Worm (Caenorhabditis elegans): ENCODE data around the gene srh-129.

- TF ChIP-seq pqm-1 (tag; optimal IDR thresholded peaks at IDR 0.05), result peak; percentile 59
- TF ChIP-seq pha-4 (GFP tag; IDR thresholded peaks at IDR 0.05), result no peak
- no peak for TF ChIP-seq pha-4 (tag; optimal IDR thresholded peaks at IDR 0.05)
These were observed 24.0 kb downstream of the srh-129 start, which contains the start of gene sid-1 for ce11 chrV:5119679-5120078.
